Worm (Caenorhabditis elegans) whole organism, early embryonic: ENCODE results near the gene F23A7.1.

Source experiments
- B0310.2 ChIP-seq: sonication (generic microtip); optimal IDR thresholded peaks from 2 replicates; lab custom pipeline; 2016; ENCODE audit warnings: mild to moderate bottlenecking, missing genetic modification characterization, missing compliant biosample characterization
- F13C5.2 ChIP-seq: sonication (generic microtip); optimal IDR thresholded peaks from 2 replicates; lab custom pipeline; 2017; ENCODE audit warnings: mild to moderate bottlenecking, missing genetic modification characterization, inconsistent platforms, missing compliant biosample characterization
- aly-1 ChIP-seq: sonication (generic microtip); optimal IDR thresholded peaks from 2 replicates; lab custom pipeline; 2016; ENCODE audit warnings: missing genetic modification characterization, missing compliant biosample characterization
- ama-1 ChIP-seq: fragments of 150-350 bp; optimal IDR thresholded peaks from 2 replicates; lab custom pipeline; 2014
- ceh-36 ChIP-seq: sonication (generic microtip); optimal IDR thresholded peaks from 2 replicates; lab custom pipeline; 2016; ENCODE audit warnings: missing genetic modification characterization, inconsistent platforms, missing compliant biosample characterization
- ets-7 ChIP-seq: sonication (generic microtip); optimal IDR thresholded peaks from 2 replicates; lab custom pipeline; 2016; ENCODE audit warnings: missing genotype, missing genetic modification characterization, missing compliant biosample characterization
- flt-1 ChIP-seq: fragments of 200-800 bp; sonication (Bioruptor generic); IDR thresholded peaks from 2 replicates; pipeline ENCODE4 v1.3.6; 2022; ENCODE audit warnings: missing genetic modification characterization, missing compliant biosample characterization
- hmbx-1 ChIP-seq: sonication (generic microtip); optimal IDR thresholded peaks from 2 replicates; lab custom pipeline; 2016; ENCODE audit warnings: mild to moderate bottlenecking, missing genetic modification characterization, missing compliant biosample characterization
- hmg-4 ChIP-seq: fragments of 200-800 bp; sonication (Bioruptor generic); optimal IDR thresholded peaks from 2 replicates; lab custom pipeline; 2018; ENCODE audit warnings: mild to moderate bottlenecking, missing genetic modification characterization, missing compliant biosample characterization
- hnd-1 ChIP-seq: sonication (generic microtip); optimal IDR thresholded peaks from 2 replicates; lab custom pipeline; 2016; ENCODE audit warnings: missing genetic modification characterization, missing compliant biosample characterization
- sea-1 ChIP-seq: fragments of 200-800 bp; sonication (Bioruptor generic); conservative IDR thresholded peaks from 2 replicates; pipeline ENCODE4 v1.3.6; 2022; ENCODE audit warnings: missing genetic modification characterization, missing compliant biosample characterization
- tbx-37 ChIP-seq: fragments of 200-800 bp; sonication (Bioruptor generic); conservative IDR thresholded peaks from 2 replicates; pipeline ENCODE4 v1.3.6; 2022; ENCODE audit warnings: missing genetic modification reagents, missing genetic modification characterization, missing compliant biosample characterization
- tra-4 ChIP-seq: sonication (generic microtip); optimal IDR thresholded peaks from 2 replicates; lab custom pipeline; 2017; ENCODE audit warnings: missing genetic modification characterization, missing compliant biosample characterization

DNA sequence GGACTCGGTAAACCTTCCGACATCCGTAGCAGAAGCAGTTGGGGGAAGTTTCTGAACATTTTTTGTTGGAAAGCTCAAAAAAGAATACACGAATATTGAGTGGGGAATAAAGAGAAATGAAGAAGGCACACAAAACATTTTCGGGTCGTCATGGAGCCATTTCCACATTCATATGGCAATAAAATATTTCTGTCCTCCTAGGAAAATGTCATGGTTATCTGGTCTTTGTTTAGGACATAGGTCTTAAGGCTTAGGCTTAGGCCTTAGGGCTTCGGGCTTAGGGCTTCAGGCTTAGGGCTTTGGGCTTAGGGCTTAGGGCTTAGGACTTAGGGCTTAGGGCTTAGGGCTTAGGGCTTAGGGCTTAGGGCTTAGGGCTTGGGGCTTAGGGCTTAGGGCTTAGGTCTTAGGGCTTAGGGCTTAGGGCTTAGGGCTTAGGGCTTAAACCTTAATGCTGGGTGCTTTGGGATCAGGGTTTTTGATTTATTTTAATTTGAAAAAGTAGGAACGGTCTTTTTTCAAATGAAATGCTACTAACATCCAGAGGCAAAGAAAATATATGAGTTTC lies 17.9 kb upstream of the F23A7.1 start, which contains the start of gene R11.3:
- TF ChIP-seq hmg-4 (GFP tag; lab: Kevin White, UChicago) = no peak
- TF ChIP-seq ceh-36 (tag; lab: Kevin White, UChicago) = peak; percentile 93
- TF ChIP-seq ama-1 (lab: Kevin White, UChicago) = no peak
- no peak for TF ChIP-seq flt-1 (GFP tag; lab: Robert Waterston, UW)
- no peak for TF ChIP-seq aly-1
- no peak for TF ChIP-seq ets-7 (tag; lab: Kevin White, UChicago)
- TF ChIP-seq F13C5.2 (tag; lab: Kevin White, UChicago) = no peak
- TF ChIP-seq hnd-1 = no peak
- no peak for TF ChIP-seq B0310.2 (tag; lab: Kevin White, UChicago)
- TF ChIP-seq tra-4 = no peak
- no peak for TF ChIP-seq hmbx-1 (tag; lab: Kevin White, UChicago)
- TF ChIP-seq tbx-37 (GFP tag; lab: Robert Waterston, UW) = no peak
- no peak for TF ChIP-seq sea-1 (GFP tag; lab: Robert Waterston, UW)
